Fruit fly (Drosophila melanogaster) whole organism, embryonic: ENCODE measurements around the gene CG13898.

ENCODE experiments used
- Awh ChIP-seq: fragments of 200-800 bp; sonication (Bioruptor generic); IDR thresholded peaks from 2 replicates; pipeline ENCODE4, ENCODE4 v1.3.6; 2022; ENCODE audit warnings: missing biosample characterization, missing genetic modification characterization
- CG10209 ChIP-seq: fragments of 200-800 bp; sonication (Bioruptor generic); optimal IDR thresholded peaks from 3 replicates; lab custom pipeline; 2017; ENCODE audit warnings: missing biosample characterization, mild to moderate bottlenecking, missing genetic modification characterization, missing genetic modification reagents
- CG10274 ChIP-seq: fragments of 200-800 bp; sonication (Bioruptor generic); optimal IDR thresholded peaks from 3 replicates; lab custom pipeline; 2017; ENCODE audit warnings: missing biosample characterization, mild to moderate bottlenecking, missing genetic modification characterization
- CG1233 ChIP-seq: fragments of 200-800 bp; sonication (Bioruptor generic); optimal IDR thresholded peaks from 4 replicates; lab custom pipeline; 2018; ENCODE audit warnings: missing biosample characterization, mild to moderate bottlenecking, missing genetic modification characterization
- CG12659 ChIP-seq: fragments of 200-800 bp; sonication (Bioruptor generic); optimal IDR thresholded peaks from 3 replicates; lab custom pipeline; 2017; ENCODE audit warnings: mild to moderate bottlenecking, missing biosample characterization, missing genetic modification reagents, missing genetic modification characterization
- CG12769 ChIP-seq: fragments of 200-800 bp; sonication (Bioruptor generic); optimal IDR thresholded peaks from 2 replicates; lab custom pipeline; 2019; ENCODE audit warnings: missing biosample characterization, mild to moderate bottlenecking, missing genetic modification characterization, moderate library complexity
- CG13296 ChIP-seq: fragments of 200-800 bp; sonication (Bioruptor generic); optimal IDR thresholded peaks from 3 replicates; lab custom pipeline; 2018; ENCODE audit warnings: missing biosample characterization, mild to moderate bottlenecking, missing genetic modification characterization
- CG17829 ChIP-seq: fragments of 200-800 bp; optimal IDR thresholded peaks from 2 replicates; lab custom pipeline; 2019; ENCODE audit warnings: missing biosample characterization, mild to moderate bottlenecking, missing genetic modification characterization, moderate library complexity
- CG2875 ChIP-seq: fragments of 200-800 bp; sonication (Bioruptor generic); optimal IDR thresholded peaks from 2 replicates; lab custom pipeline; 2017; ENCODE audit warnings: missing biosample characterization, mild to moderate bottlenecking, missing genetic modification characterization, missing genetic modification reagents
- CG30431 ChIP-seq: fragments of 200-800 bp; sonication (Bioruptor generic); optimal IDR thresholded peaks from 2 replicates; lab custom pipeline; 2017; ENCODE audit warnings: missing biosample characterization, missing genetic modification characterization
- CG31441 ChIP-seq: fragments of 200-800 bp; sonication (Bioruptor generic); IDR thresholded peaks from 2 replicates; pipeline ENCODE4 v1.3.6; 2022; ENCODE audit warnings: missing biosample characterization, missing genetic modification characterization
- CG3163 ChIP-seq: fragments of 200-800 bp; sonication (Bioruptor generic); optimal IDR thresholded peaks from 3 replicates; lab custom pipeline; 2016; ENCODE audit warnings: missing biosample characterization, missing genetic modification characterization
- CG4854 ChIP-seq: fragments of 200-800 bp; sonication (Bioruptor generic); optimal IDR thresholded peaks from 2 replicates; lab custom pipeline; 2016; ENCODE audit warnings: missing biosample characterization, missing genetic modification characterization, inconsistent platforms
- CG5180 ChIP-seq: fragments of 200-800 bp; sonication (Bioruptor generic); optimal IDR thresholded peaks from 3 replicates; lab custom pipeline; 2017; ENCODE audit warnings: missing biosample characterization, missing genetic modification characterization, mild to moderate bottlenecking, moderate library complexity, missing genetic modification reagents
- CG6683 ChIP-seq: fragments of 200-800 bp; sonication (Bioruptor generic); optimal IDR thresholded peaks from 2 replicates; lab custom pipeline; 2017; ENCODE audit warnings: missing biosample characterization, mild to moderate bottlenecking, missing genetic modification characterization, missing genetic modification reagents
- CG6813 ChIP-seq: fragments of 200-800 bp; sonication (Bioruptor generic); optimal IDR thresholded peaks from 2 replicates; lab custom pipeline; 2017; ENCODE audit warnings: missing biosample characterization, missing genetic modification characterization, mild to moderate bottlenecking, moderate library complexity, missing genetic modification reagents
- CG7357 ChIP-seq: fragments of 200-800 bp; sonication (Bioruptor generic); IDR thresholded peaks from 3 replicates; pipeline ENCODE4 v1.3.6; 2022; ENCODE audit warnings: missing biosample characterization, missing genetic modification characterization
- Dbx ChIP-seq: fragments of 200-800 bp; sonication (Bioruptor generic); IDR thresholded peaks from 3 replicates; pipeline ENCODE4 v1.3.6; 2022; ENCODE audit warnings: missing biosample characterization, missing genetic modification characterization
- Dip3 ChIP-seq: fragments of 200-800 bp; sonication (Bioruptor generic); optimal IDR thresholded peaks from 3 replicates; lab custom pipeline; 2016; ENCODE audit warnings: missing biosample characterization, missing genetic modification characterization
- Eip74EF ChIP-seq, 2 experiments: fragments of 200-800 bp in 1 of 2; fragments of >200 bp in 1 of 2; sonication (Bioruptor generic) in 1 of 2; optimal IDR thresholded peaks; 2 replicates each; lab custom pipeline; 2017 to 2019; ENCODE audit warnings: missing biosample characterization in 2 of 2, missing genetic modification characterization in 2 of 2, mild to moderate bottlenecking in 1 of 2, moderate library complexity in 1 of 2
- Hey ChIP-seq: fragments of 200-800 bp; sonication (Bioruptor generic); optimal IDR thresholded peaks from 3 replicates; lab custom pipeline; 2018; ENCODE audit warnings: missing biosample characterization, mild to moderate bottlenecking, missing genetic modification characterization
- HmgD ChIP-seq: fragments of 200-800 bp; sonication (Bioruptor generic); optimal IDR thresholded peaks from 3 replicates; lab custom pipeline; 2016; ENCODE audit warnings: missing biosample characterization, missing genetic modification characterization
- Hmr ChIP-seq: fragments of 200-800 bp; sonication (Bioruptor generic); optimal IDR thresholded peaks from 3 replicates; lab custom pipeline; 2017; ENCODE audit warnings: mild to moderate bottlenecking, missing biosample characterization, missing genetic modification reagents, missing genetic modification characterization
- NFAT ChIP-seq: fragments of 200-800 bp; sonication (Bioruptor generic); IDR thresholded peaks from 2 replicates; pipeline ENCODE4 v1.3.6; 2022; ENCODE audit warnings: missing biosample characterization, missing genetic modification characterization
- Neu2 ChIP-seq: fragments of 200-800 bp; sonication (Bioruptor generic); optimal IDR thresholded peaks from 3 replicates; lab custom pipeline; 2016; ENCODE audit warnings: missing biosample characterization, missing genetic modification characterization, borderline replicate concordance
- Sin3A ChIP-seq: fragments of >200 bp; optimal IDR thresholded peaks from 2 replicates; lab custom pipeline; 2018
- Ssrp ChIP-seq: fragments of 200-800 bp; sonication (Bioruptor generic); optimal IDR thresholded peaks from 2 replicates; lab custom pipeline; 2018; ENCODE audit warnings: missing biosample characterization, mild to moderate bottlenecking, missing genetic modification characterization, moderate library complexity
- amos ChIP-seq: fragments of 200-800 bp; sonication (Bioruptor generic); IDR thresholded peaks from 2 replicates; pipeline ENCODE4 v1.3.6; 2022; ENCODE audit warnings: missing biosample characterization, missing genetic modification characterization; ENCODE audit not compliant: partially characterized antibody
- ato ChIP-seq: fragments of 200-800 bp; sonication (Bioruptor generic); IDR thresholded peaks from 2 replicates; pipeline ENCODE4 v1.3.6; 2022; ENCODE audit warnings: missing biosample characterization, missing genetic modification characterization; ENCODE audit not compliant: partially characterized antibody
- bab2 ChIP-seq: fragments of 200-800 bp; sonication (Bioruptor generic); optimal IDR thresholded peaks from 2 replicates; lab custom pipeline; 2016; ENCODE audit warnings: missing biosample characterization, missing genetic modification characterization
- cad ChIP-seq: fragments of >200 bp; optimal IDR thresholded peaks from 2 replicates; lab custom pipeline; 2017; ENCODE audit warnings: missing biosample characterization, missing genetic modification characterization
- croc ChIP-seq: fragments of 200-800 bp; sonication (Bioruptor generic); conservative IDR thresholded peaks from 3 replicates; pipeline ENCODE4 v1.3.6; 2022; ENCODE audit warnings: missing biosample characterization, missing genetic modification characterization
- ems ChIP-seq: fragments of 200-800 bp; sonication (Bioruptor generic); optimal IDR thresholded peaks from 3 replicates; lab custom pipeline; 2016; ENCODE audit warnings: missing biosample characterization, missing genetic modification characterization
- en ChIP-seq: fragments of 200-800 bp; sonication (Bioruptor generic); optimal IDR thresholded peaks from 2 replicates; lab custom pipeline; 2016; ENCODE audit warnings: missing biosample characterization, missing genetic modification characterization
- fd3F ChIP-seq: fragments of 200-800 bp; sonication (Bioruptor generic); optimal IDR thresholded peaks from 2 replicates; lab custom pipeline; 2018; ENCODE audit warnings: missing biosample characterization, mild to moderate bottlenecking, missing genetic modification characterization, moderate library complexity
- h ChIP-seq: fragments of >200 bp; optimal IDR thresholded peaks from 2 replicates; lab custom pipeline; 2017
- lbe ChIP-seq: fragments of 200-800 bp; sonication (Bioruptor generic); optimal IDR thresholded peaks from 2 replicates; lab custom pipeline; 2016; ENCODE audit warnings: missing biosample characterization, mild to moderate bottlenecking, missing genetic modification characterization
- nerfin-2 ChIP-seq: fragments of 200-800 bp; sonication (Bioruptor generic); IDR thresholded peaks from 2 replicates; pipeline ENCODE4 v1.3.6; 2022; ENCODE audit warnings: missing biosample characterization, missing genetic modification characterization; ENCODE audit not compliant: partially characterized antibody
- nom ChIP-seq: fragments of 200-800 bp; sonication (Bioruptor generic); optimal IDR thresholded peaks from 2 replicates; lab custom pipeline; 2017; ENCODE audit warnings: missing biosample characterization, missing genetic modification characterization, mild to moderate bottlenecking, moderate library complexity, missing genetic modification reagents
- oc ChIP-seq: fragments of 200-800 bp; sonication (Bioruptor generic); optimal IDR thresholded peaks from 2 replicates; lab custom pipeline; 2018; ENCODE audit warnings: missing biosample characterization, mild to moderate bottlenecking, missing genetic modification characterization, moderate library complexity
- odd ChIP-seq: fragments of 200-800 bp; sonication (Bioruptor generic); optimal IDR thresholded peaks from 2 replicates; lab custom pipeline; 2017; ENCODE audit warnings: missing biosample characterization, mild to moderate bottlenecking, missing genetic modification characterization
- pfk ChIP-seq: fragments of 200-800 bp; sonication (Bioruptor generic); optimal IDR thresholded peaks from 2 replicates; lab custom pipeline; 2018; ENCODE audit warnings: missing biosample characterization, mild to moderate bottlenecking, missing genetic modification characterization, moderate library complexity
- salm ChIP-seq: fragments of 200-800 bp; sonication (Bioruptor generic); optimal IDR thresholded peaks from 2 replicates; lab custom pipeline; 2018; ENCODE audit warnings: missing biosample characterization, mild to moderate bottlenecking, missing genetic modification characterization
- seq ChIP-seq: fragments of 200-800 bp; sonication (Bioruptor generic); IDR thresholded peaks from 2 replicates; pipeline ENCODE4 v1.3.6; 2022; ENCODE audit warnings: missing biosample characterization, missing genetic modification characterization
- so ChIP-seq: fragments of 200-800 bp; sonication (Bioruptor generic); IDR thresholded peaks from 3 replicates; pipeline ENCODE4 v1.3.6; 2022; ENCODE audit warnings: missing biosample characterization, missing genetic modification characterization
- sr ChIP-seq: fragments of 200-800 bp; sonication (Bioruptor generic); IDR thresholded peaks from 3 replicates; pipeline ENCODE4 v1.3.6; 2022; ENCODE audit warnings: missing biosample characterization, missing genetic modification characterization
- twi ChIP-seq: fragments of 200-800 bp; optimal IDR thresholded peaks from 2 replicates; lab custom pipeline; 2019; ENCODE audit warnings: missing biosample characterization, mild to moderate bottlenecking, missing genetic modification characterization, moderate library complexity
- unpg ChIP-seq: fragments of 200-800 bp; sonication (Bioruptor generic); optimal IDR thresholded peaks from 3 replicates; lab custom pipeline; 2018; ENCODE audit warnings: missing biosample characterization, mild to moderate bottlenecking, missing genetic modification characterization, moderate library complexity
- vvl ChIP-seq: fragments of 200-800 bp; sonication (Bioruptor generic); IDR thresholded peaks from 2 replicates; pipeline ENCODE4 v1.3.6; 2022; ENCODE audit warnings: missing biosample characterization, missing genetic modification characterization

The CG13898 gene

dm6 chr3L:837552-838187 is 33.8 kb upstream of the CG13898 start, which contains the start of the genes CG13901 and CG13887 (continued):
- TF ChIP-seq salm (tag; lab: Kevin White, UChicago) (peak; percentile 72), CG2875 (GFP tag; lab: Kevin White, UChicago) (peak; percentile 73), Eip74EF (GFP tag; optimal IDR thresholded peaks at IDR 0.05; lab: Kevin White, UChicago) (peak in 1 of 2 experiments; percentile 42), croc (peak; percentile 81), CG1233 (peak; percentile 85), cad (GFP tag; lab: Kevin White, UChicago) (no peak), CG13296 (GFP tag; lab: Kevin White, UChicago) (peak; percentile 86), CG7357 (peak; percentile 66; the same call in 2 of the 3 replicates), en (GFP tag; lab: Kevin White, UChicago) (peak; percentile 82), CG3163 (peak; percentile 84), CG31441 (GFP tag; lab: Robert Waterston, UW) (peak; percentile 91), ato (no peak), lbe (GFP tag; lab: Kevin White, UChicago) (peak; percentile 84), CG10274 (peak; percentile 58), CG5180 (GFP tag; lab: Kevin White, UChicago) (peak; percentile 65), CG17829 (tag; lab: Kevin White, UChicago) (peak; percentile 96), Dbx (GFP tag; lab: Robert Waterston, UW) (peak; percentile 88), amos (GFP tag; lab: Robert Waterston, UW) (0 out of 2 replicates have a peak, but pooled peaks have one; percentile 18), Sin3A (lab: Kevin White, UChicago) (peak; percentile 97), unpg (GFP tag; lab: Kevin White, UChicago) (peak; percentile 90), Dip3 (GFP tag; lab: Kevin White, UChicago) (peak; percentile 92), HmgD (peak; percentile 89), nerfin-2 (GFP tag; lab: Robert Waterston, UW) (no peak), CG12659 (GFP tag; lab: Kevin White, UChicago) (peak; percentile 96), CG6813 (GFP tag; lab: Kevin White, UChicago) (peak; percentile 75), so (GFP tag; lab: Robert Waterston, UW) (peak; percentile 84; the same call in 2 of the 3 replicates), CG10209 (GFP tag; lab: Kevin White, UChicago) (peak; percentile 89), NFAT (peak; percentile 82), twi (tag; lab: Kevin White, UChicago) (peak; percentile 83), CG12769 (tag; lab: Kevin White, UChicago) (peak; percentile 92), Ssrp (tag; lab: Kevin White, UChicago) (peak; percentile 88), CG6683 (GFP tag; lab: Kevin White, UChicago) (peak; percentile 73), bab2 (GFP tag; lab: Kevin White, UChicago) (peak; percentile 83), vvl (GFP tag; lab: Robert Waterston, UW) (peak; percentile 94), sr (GFP tag; lab: Robert Waterston, UW) (no peak; the same call in 2 of the 3 replicates), seq (GFP tag; lab: Robert Waterston, UW) (peak; percentile 79), Neu2 (GFP tag; lab: Kevin White, UChicago) (peak; percentile 25), nom (GFP tag; lab: Kevin White, UChicago) (peak; percentile 83), fd3F (GFP tag; lab: Kevin White, UChicago) (peak; percentile 91), h (lab: Kevin White, UChicago) (no peak), oc (peak; percentile 82), pfk (GFP tag; lab: Kevin White, UChicago) (peak; percentile 26), odd (GFP tag; lab: Kevin White, UChicago) (no peak), Hmr (GFP tag; lab: Kevin White, UChicago) (peak; percentile 92), CG30431 (GFP tag; lab: Kevin White, UChicago) (peak; percentile 67), CG4854 (GFP tag; lab: Kevin White, UChicago) (peak; percentile 75), ems (GFP tag; lab: Kevin White, UChicago) (peak; percentile 91), Hey (tag; lab: Kevin White, UChicago) (no peak), Awh (GFP tag; lab: Robert Waterston, UW) (peak; percentile 83)
